Worm (Caenorhabditis elegans) whole organism, young adult: ENCODE measurements around the gene unc-52.
A peak's percentile ranks its signal among the peaks of the same experiment; 100 is the strongest.

Experiments used
- C06A6.2 ChIP-seq: fragments of 200-800 bp; sonication (Bioruptor generic); conservative IDR thresholded peaks from 2 replicates; pipeline ENCODE4 v1.3.6; 2022; ENCODE audit warnings: missing genetic modification characterization, missing compliant biosample characterization
- C17E4.6 ChIP-seq: fragments of 200-800 bp; sonication (Bioruptor generic); IDR thresholded peaks from 2 replicates; pipeline ENCODE4 v1.3.6; 2022; ENCODE audit warnings: missing genetic modification reagents, missing genetic modification characterization, missing compliant biosample characterization
- F22D6.2 ChIP-seq: sonication (generic microtip); optimal IDR thresholded peaks from 2 replicates; lab custom pipeline; 2016; ENCODE audit warnings: mild to moderate bottlenecking, missing genetic modification characterization, missing compliant biosample characterization
- F39B2.1 ChIP-seq: fragments of 200-800 bp; sonication (Bioruptor generic); IDR thresholded peaks from 2 replicates; pipeline ENCODE4 v1.3.6; 2022; ENCODE audit warnings: missing genetic modification reagents, missing genetic modification characterization, missing compliant biosample characterization
- F49E8.2 ChIP-seq: sonication (generic microtip); optimal IDR thresholded peaks from 3 replicates; lab custom pipeline; 2017; ENCODE audit warnings: missing genetic modification characterization, mild to moderate bottlenecking, missing compliant biosample characterization, antibody characterized with exemption, moderate library complexity; ENCODE audit not compliant: insufficient read depth
- K12H6.12 ChIP-seq: fragments of 200-800 bp; sonication (Bioruptor generic); optimal IDR thresholded peaks from 2 replicates; lab custom pipeline; 2018; ENCODE audit warnings: mild to moderate bottlenecking, missing genetic modification characterization, missing compliant biosample characterization
- Y53F4B.3 ChIP-seq: fragments of 200-800 bp; sonication (Bioruptor generic); IDR thresholded peaks from 2 replicates; pipeline ENCODE4 v1.3.6; 2022; ENCODE audit warnings: missing genetic modification reagents, missing genetic modification characterization, missing compliant biosample characterization
- Y56A3A.18 ChIP-seq: fragments of 200-800 bp; sonication (Bioruptor generic); IDR thresholded peaks from 2 replicates; pipeline ENCODE4 v1.3.6; 2022; ENCODE audit warnings: missing genetic modification reagents, missing genetic modification characterization, missing compliant biosample characterization
- attf-6 ChIP-seq: fragments of 200-800 bp; sonication (Bioruptor generic); IDR thresholded peaks from 2 replicates; pipeline ENCODE4 v1.3.6; 2022; ENCODE audit warnings: missing genetic modification reagents, missing genetic modification characterization, missing compliant biosample characterization
- cebp-2 ChIP-seq: fragments of 200-800 bp; sonication (Bioruptor generic); IDR thresholded peaks from 2 replicates; pipeline ENCODE4 v1.3.6; 2022; ENCODE audit warnings: missing genetic modification characterization, missing compliant biosample characterization
- ceh-58 ChIP-seq: fragments of 200-800 bp; sonication (Bioruptor generic); IDR thresholded peaks from 2 replicates; pipeline ENCODE4 v1.3.6; 2022; ENCODE audit warnings: missing genetic modification characterization, missing compliant biosample characterization
- ceh-79 ChIP-seq: sonication (generic microtip); optimal IDR thresholded peaks from 2 replicates; lab custom pipeline; 2017; ENCODE audit warnings: mild to moderate bottlenecking, missing genetic modification characterization, missing compliant biosample characterization
- efl-1 ChIP-seq: fragments of 150-350 bp; optimal IDR thresholded peaks from 2 replicates; lab custom pipeline; 2014; ENCODE audit warnings: missing biosample characterization, missing genetic modification reagents, missing genetic modification characterization
- hlh-26 ChIP-seq: fragments of 200-800 bp; sonication (Bioruptor generic); conservative IDR thresholded peaks from 2 replicates; pipeline ENCODE4 v1.3.6; 2022; ENCODE audit warnings: missing genetic modification reagents, missing genetic modification characterization, missing compliant biosample characterization
- hsf-1 ChIP-seq: fragments of 200-800 bp; sonication (Bioruptor generic); IDR thresholded peaks from 2 replicates; pipeline ENCODE4 v1.3.6; 2022; ENCODE audit warnings: missing genetic modification reagents, missing genetic modification characterization, missing compliant biosample characterization
- let-607 ChIP-seq, 2 experiments: fragments of 200-800 bp in 1 of 2; sonication (Bioruptor generic) in 1 of 2; sonication (generic microtip) in 1 of 2; optimal IDR thresholded peaks; 2 replicates each; lab custom pipeline; 2016 to 2018; ENCODE audit warnings: mild to moderate bottlenecking in 2 of 2, missing compliant biosample characterization in 2 of 2, missing genetic modification characterization in 2 of 2, moderate library complexity in 2 of 2, missing genotype in 1 of 2
- lin-35 ChIP-seq, 3 experiments: fragments of 150-350 bp in 2 of 3; sonication (generic microtip) in 1 of 3; optimal IDR thresholded peaks; 2 replicates each; lab custom pipeline; 2014 to 2018; ENCODE audit warnings: missing biosample characterization in 3 of 3, missing genetic modification characterization in 3 of 3, missing genetic modification reagents in 3 of 3
- lsl-1 ChIP-seq: fragments of 200-800 bp; sonication (Bioruptor generic); optimal IDR thresholded peaks from 2 replicates; lab custom pipeline; 2018; ENCODE audit warnings: mild to moderate bottlenecking, missing genetic modification characterization, moderate library complexity, missing compliant biosample characterization
- madf-3 ChIP-seq: fragments of 200-800 bp; sonication (Bioruptor generic); IDR thresholded peaks from 2 replicates; pipeline ENCODE4 v1.3.6; 2022; ENCODE audit warnings: missing genetic modification reagents, missing genetic modification characterization, missing compliant biosample characterization
- madf-8 ChIP-seq: fragments of 200-800 bp; sonication (Bioruptor generic); conservative IDR thresholded peaks from 2 replicates; pipeline ENCODE4 v1.3.6; 2022; ENCODE audit warnings: missing genetic modification reagents, missing genetic modification characterization, missing compliant biosample characterization
- nfyb-1 ChIP-seq: fragments of 200-800 bp; sonication (Bioruptor generic); IDR thresholded peaks from 2 replicates; pipeline ENCODE4 v1.3.6; 2022; ENCODE audit warnings: missing genetic modification reagents, missing genetic modification characterization, missing compliant biosample characterization
- pha-4 ChIP-seq: fragments of 150-350 bp; sonication (generic microtip); optimal IDR thresholded peaks from 2 replicates; lab custom pipeline; 2014; ENCODE audit warnings: missing biosample characterization, missing genetic modification reagents, missing genetic modification characterization
- repo-1 ChIP-seq: sonication (generic microtip); optimal IDR thresholded peaks from 2 replicates; lab custom pipeline; 2017; ENCODE audit warnings: mild to moderate bottlenecking, missing genetic modification characterization, missing compliant biosample characterization
- rpc-1 ChIP-seq, 2 experiments: fragments of 150-350 bp in 1 of 2; sonication (generic microtip) in 1 of 2; optimal IDR thresholded peaks; 2 replicates each; lab custom pipeline; 2014 to 2018; ENCODE audit warnings: missing biosample characterization in 1 of 2, missing genetic modification characterization in 1 of 2, missing genetic modification reagents in 1 of 2, missing genotype in 1 of 2
- snpc-3.4 ChIP-seq: sonication (generic microtip); optimal IDR thresholded peaks from 2 replicates; lab custom pipeline; 2017; ENCODE audit warnings: missing genetic modification characterization, mild to moderate bottlenecking, missing compliant biosample characterization, antibody characterized with exemption, moderate library complexity, missing genotype, missing genetic modification reagents
- tlf-1 ChIP-seq: fragments of 200-800 bp; sonication (Bioruptor generic); optimal IDR thresholded peaks from 2 replicates; lab custom pipeline; 2018; ENCODE audit warnings: mild to moderate bottlenecking, missing genetic modification characterization, missing compliant biosample characterization
- zfh-2 ChIP-seq: fragments of 200-800 bp; sonication (Bioruptor generic); conservative IDR thresholded peaks from 2 replicates; pipeline ENCODE4 v1.3.6; 2022; ENCODE audit warnings: missing genetic modification reagents, missing genetic modification characterization, missing compliant biosample characterization
- zim-3 ChIP-seq: sonication (generic microtip); optimal IDR thresholded peaks from 2 replicates; lab custom pipeline; 2017; ENCODE audit warnings: mild to moderate bottlenecking, missing genetic modification characterization, moderate library complexity, missing compliant biosample characterization

The unc-52 gene

DNA sequence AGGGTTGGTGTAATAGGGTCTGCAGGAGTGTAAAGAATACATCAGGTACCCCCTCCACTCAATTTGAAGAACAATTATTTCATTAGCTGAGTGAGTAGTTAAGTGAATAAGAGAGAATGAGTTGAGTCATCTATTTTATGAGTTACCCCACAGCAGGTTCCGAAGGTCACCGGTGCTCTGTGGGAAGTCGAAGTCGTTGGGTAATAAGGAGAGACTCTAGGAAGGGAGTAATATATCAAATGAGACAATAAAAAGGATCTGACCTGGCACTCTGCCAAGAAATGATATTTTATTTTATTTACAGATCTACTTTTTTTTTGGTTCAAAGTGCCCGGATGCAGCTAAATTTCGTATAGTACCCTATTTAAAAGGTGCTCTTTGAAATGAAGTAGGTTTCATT lies 13.8 kb upstream of the unc-52 start, which contains the start of gene C09F9.1 (continued):
- TF ChIP-seq hsf-1: no peak
- no peak for TF ChIP-seq lsl-1 (GFP tag; lab: Kevin White, UChicago)

- TF ChIP-seq hlh-26 (no peak), K12H6.12 (tag; lab: Kevin White, UChicago) (no peak), C06A6.2 (GFP tag; lab: Robert Waterston, UW) (no peak), C17E4.6 (GFP tag; lab: Robert Waterston, UW) (no peak), zim-3 (tag; lab: Kevin White, UChicago) (no peak), ceh-58 (GFP tag; lab: Robert Waterston, UW) (no peak), rpc-1 (optimal IDR thresholded peaks at IDR 0.05; lab: Kevin White, UChicago) (no peak), rpc-1 (tag; optimal IDR thresholded peaks at IDR 0.05; lab: Kevin White, UChicago) (no peak), madf-8 (GFP tag; lab: Robert Waterston, UW) (no peak), cebp-2 (GFP tag; lab: Robert Waterston, UW) (no peak), Y53F4B.3 (GFP tag; lab: Robert Waterston, UW) (no peak), efl-1 (no peak), zfh-2 (no peak), let-607 (tag; optimal IDR thresholded peaks at IDR 0.05; lab: Kevin White, UChicago) (no peak), attf-6 (GFP tag; lab: Robert Waterston, UW) (no peak), tlf-1 (GFP tag; lab: Kevin White, UChicago) (no peak), repo-1 (no peak), ceh-79 (tag; lab: Kevin White, UChicago) (no peak)
Measured at ce11 chrII:14695201-14695600, 10.9 kb upstream of the unc-52 start, which contains the start of gene K02B7.3. Gene K02B7.3 (minus strand): TSS chrII:14695301.

- TF ChIP-seq zfh-2: peak; percentile 59; the same call in 1 of the 2 replicates
- no peak for TF ChIP-seq ceh-58 (GFP tag; lab: Robert Waterston, UW)
Measured at ce11 chrII:14683646-14684045, 610 bp downstream of the unc-52 start.

ce11 chrII:14678157-14678556 lies 6.1 kb downstream of the unc-52 start, which contains the start of gene hhat-1:
Gene hhat-1 (plus strand): TSS chrII:14678457.
- TF ChIP-seq F22D6.2 (no peak), ceh-58 (GFP tag; lab: Robert Waterston, UW) (no peak)

DNA sequence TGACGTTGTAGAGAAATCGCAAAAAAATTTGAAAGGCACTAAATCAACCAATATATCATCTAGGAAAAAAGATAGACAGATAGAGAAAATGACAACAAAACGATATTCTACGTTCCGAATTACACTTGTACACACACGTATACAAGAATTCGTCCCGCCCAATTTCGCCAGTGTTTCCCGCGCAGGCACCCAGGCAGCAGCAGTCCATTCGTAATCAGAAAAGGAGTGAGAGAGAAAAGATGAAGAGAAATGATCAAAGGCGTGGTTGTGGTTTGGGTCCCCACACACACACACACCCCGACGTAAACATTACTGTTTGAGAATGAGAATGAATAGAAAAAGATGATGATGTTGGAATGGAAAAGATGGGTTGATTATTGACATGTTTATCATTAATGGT lies 10.6 kb downstream of the unc-52 start:
- TF ChIP-seq F39B2.1 (GFP tag; lab: Robert Waterston, UW) (no peak), pha-4 (tag; lab: Kevin White, UChicago) (no peak), F49E8.2 (no peak), nfyb-1 (GFP tag; lab: Robert Waterston, UW) (no peak)

DNA sequence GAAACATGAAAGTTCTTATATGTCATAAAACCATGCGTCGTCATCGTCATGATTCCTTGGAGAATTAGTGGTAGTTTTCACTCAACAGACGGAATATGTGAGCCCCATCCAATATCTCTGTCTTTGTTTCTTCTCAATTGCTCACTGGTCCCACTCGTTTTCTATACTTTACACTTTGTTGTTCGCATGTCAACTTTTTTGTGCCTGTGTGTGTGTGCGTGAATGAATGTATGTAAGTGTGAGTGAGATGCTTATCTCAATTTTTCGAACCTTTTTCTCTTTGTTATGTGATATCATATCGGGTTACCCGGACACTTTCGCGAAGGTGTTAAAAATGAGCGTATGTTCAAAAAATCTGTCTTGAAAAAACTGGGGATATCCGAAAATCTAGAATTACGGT lies 12.2 kb downstream of the unc-52 start:
- TF ChIP-seq madf-3 (GFP tag; lab: Robert Waterston, UW) (no peak), lin-35 (GFP tag; optimal IDR thresholded peaks at IDR 0.05; lab: Kevin White, UChicago) (no peak), snpc-3.4 (tag; lab: Kevin White, UChicago) (no peak), Y56A3A.18 (GFP tag; lab: Robert Waterston, UW) (no peak), zim-3 (tag; lab: Kevin White, UChicago) (no peak)
- TF ChIP-seq, all 124 proteins: peak for 0
